Fruit fly (Drosophila melanogaster) whole organism, embryonic: ENCODE data around the gene CG8507.

Source experiments
- Atf3 ChIP-seq: fragments of 200-800 bp; sonication (Bioruptor generic); optimal IDR thresholded peaks from 3 replicates; lab custom pipeline; 2016; ENCODE audit warnings: missing biosample characterization, missing genetic modification characterization
- Awh ChIP-seq: fragments of 200-800 bp; sonication (Bioruptor generic); IDR thresholded peaks from 2 replicates; pipeline ENCODE4, ENCODE4 v1.3.6; 2022; ENCODE audit warnings: missing biosample characterization, missing genetic modification characterization
- B-H2 ChIP-seq: fragments of 200-800 bp; sonication (Bioruptor generic); optimal IDR thresholded peaks from 2 replicates; lab custom pipeline; 2018; ENCODE audit warnings: missing biosample characterization, mild to moderate bottlenecking, missing genetic modification characterization
- BtbVII ChIP-seq: fragments of 200-800 bp; sonication (Bioruptor generic); optimal IDR thresholded peaks from 3 replicates; lab custom pipeline; 2017; ENCODE audit warnings: missing biosample characterization, mild to moderate bottlenecking, missing genetic modification characterization
- CG10267 ChIP-seq: fragments of 200-800 bp; sonication (Bioruptor generic); optimal IDR thresholded peaks from 2 replicates; lab custom pipeline; 2018; ENCODE audit warnings: missing biosample characterization, mild to moderate bottlenecking, missing genetic modification characterization, moderate library complexity
- CG12219 ChIP-seq: fragments of 200-800 bp; sonication (Bioruptor generic); optimal IDR thresholded peaks from 3 replicates; lab custom pipeline; 2018; ENCODE audit warnings: missing biosample characterization, mild to moderate bottlenecking, missing genetic modification characterization
- CG1233 ChIP-seq: fragments of 200-800 bp; sonication (Bioruptor generic); optimal IDR thresholded peaks from 4 replicates; lab custom pipeline; 2018; ENCODE audit warnings: missing biosample characterization, mild to moderate bottlenecking, missing genetic modification characterization
- CG1603 ChIP-seq: fragments of 200-800 bp; sonication (Bioruptor generic); optimal IDR thresholded peaks from 2 replicates; lab custom pipeline; 2019; ENCODE audit warnings: missing biosample characterization, mild to moderate bottlenecking, missing genetic modification characterization, moderate library complexity
- CG18011 ChIP-seq: fragments of 200-800 bp; sonication (Bioruptor generic); optimal IDR thresholded peaks from 2 replicates; lab custom pipeline; 2017; ENCODE audit warnings: missing biosample characterization, missing genetic modification characterization, mild to moderate bottlenecking, moderate library complexity, missing genotype
- CG30020 ChIP-seq: fragments of 200-800 bp; optimal IDR thresholded peaks from 2 replicates; lab custom pipeline; 2019; ENCODE audit warnings: missing biosample characterization, mild to moderate bottlenecking, missing genetic modification characterization, moderate library complexity
- CG3726 ChIP-seq: fragments of 200-800 bp; sonication (Bioruptor generic); IDR thresholded peaks from 3 replicates; pipeline ENCODE4, ENCODE4 v1.3.6; 2022; ENCODE audit warnings: missing biosample characterization, missing genetic modification characterization
- CG5953 ChIP-seq: fragments of 200-800 bp; sonication (Bioruptor generic); IDR thresholded peaks from 2 replicates; pipeline ENCODE4 v1.3.6; 2022; ENCODE audit warnings: missing biosample characterization, missing genetic modification characterization
- CG7357 ChIP-seq: fragments of 200-800 bp; sonication (Bioruptor generic); IDR thresholded peaks from 3 replicates; pipeline ENCODE4 v1.3.6; 2022; ENCODE audit warnings: missing biosample characterization, missing genetic modification characterization
- CG7745 ChIP-seq: fragments of 200-800 bp; sonication (Bioruptor generic); optimal IDR thresholded peaks from 2 replicates; lab custom pipeline; 2018; ENCODE audit warnings: missing biosample characterization, mild to moderate bottlenecking, missing genetic modification characterization, moderate library complexity
- CG8290 ChIP-seq, 3 experiments: fragments of 200-800 bp; sonication (Bioruptor generic); optimal IDR thresholded peaks; 2 replicates each; lab custom pipeline; 2016 to 2019; ENCODE audit warnings: missing biosample characterization in 3 of 3, missing genetic modification characterization in 3 of 3, mild to moderate bottlenecking in 2 of 3, moderate library complexity in 1 of 3
- CG9437 ChIP-seq: fragments of 200-800 bp; sonication (Bioruptor generic); optimal IDR thresholded peaks from 2 replicates; lab custom pipeline; 2018; ENCODE audit warnings: missing biosample characterization, mild to moderate bottlenecking, missing genetic modification characterization
- D ChIP-seq, 2 experiments: fragments of 200-800 bp in 1 of 2; fragments of >200 bp in 1 of 2; sonication (Bioruptor generic) in 1 of 2; optimal IDR thresholded peaks; 2 replicates in 1 of 2; 3 replicates in 1 of 2; lab custom pipeline; 2017; ENCODE audit warnings: mild to moderate bottlenecking in 1 of 2, missing biosample characterization in 1 of 2, missing genetic modification characterization in 1 of 2, missing genetic modification reagents in 1 of 2
- D19A ChIP-seq: fragments of 200-800 bp; optimal IDR thresholded peaks from 3 replicates; lab custom pipeline; 2019; ENCODE audit warnings: missing biosample characterization, mild to moderate bottlenecking, missing genetic modification characterization, moderate library complexity
- Dek ChIP-seq: fragments of 200-800 bp; sonication (Bioruptor generic); optimal IDR thresholded peaks from 3 replicates; lab custom pipeline; 2019; ENCODE audit warnings: missing biosample characterization, mild to moderate bottlenecking, missing genetic modification characterization, moderate library complexity
- Drgx ChIP-seq: fragments of 200-800 bp; sonication (Bioruptor generic); IDR thresholded peaks from 2 replicates; pipeline ENCODE4 v1.3.6; 2022; ENCODE audit warnings: missing biosample characterization, missing genetic modification characterization
- Fer1 ChIP-seq: fragments of 200-800 bp; sonication (Bioruptor generic); optimal IDR thresholded peaks from 2 replicates; lab custom pipeline; 2017; ENCODE audit warnings: missing biosample characterization, mild to moderate bottlenecking, missing genetic modification characterization
- Meics ChIP-seq: fragments of 200-800 bp; sonication (Bioruptor generic); optimal IDR thresholded peaks from 2 replicates; lab custom pipeline; 2017; ENCODE audit warnings: missing biosample characterization, mild to moderate bottlenecking, missing genetic modification characterization
- Nf-YC ChIP-seq: fragments of 200-800 bp; optimal IDR thresholded peaks from 3 replicates; lab custom pipeline; 2019; ENCODE audit warnings: missing biosample characterization, mild to moderate bottlenecking, missing genetic modification characterization, moderate library complexity
- Opbp ChIP-seq: fragments of 200-800 bp; sonication (Bioruptor generic); IDR thresholded peaks from 3 replicates; pipeline ENCODE4 v1.3.6; 2022; ENCODE audit warnings: missing biosample characterization, missing genetic modification characterization; ENCODE audit not compliant: partially characterized antibody
- Six4 ChIP-seq: fragments of 200-800 bp; sonication (Bioruptor generic); optimal IDR thresholded peaks from 2 replicates; lab custom pipeline; 2016; ENCODE audit warnings: missing biosample characterization, missing genetic modification characterization
- TFAM ChIP-seq: fragments of 200-800 bp; sonication (Bioruptor generic); optimal IDR thresholded peaks from 2 replicates; lab custom pipeline; 2017; ENCODE audit warnings: missing biosample characterization, missing genetic modification characterization, inconsistent platforms
- Trl ChIP-seq, 3 experiments: fragments of >200 bp in 2 of 3; fragments of 200-800 bp in 1 of 3; sonication (Bioruptor generic) in 1 of 3; optimal IDR thresholded peaks; 2 replicates in 1 of 3; 3 replicates in 2 of 3; lab custom pipeline; 2016 to 2017; ENCODE audit warnings: missing biosample characterization in 1 of 3, missing genetic modification characterization in 1 of 3
- al ChIP-seq: fragments of 200-800 bp; sonication (Bioruptor generic); IDR thresholded peaks from 2 replicates; pipeline ENCODE4 v1.3.6; 2022; ENCODE audit warnings: missing biosample characterization, missing genetic modification characterization
- ap ChIP-seq: fragments of 200-800 bp; sonication (Bioruptor generic); IDR thresholded peaks from 2 replicates; pipeline ENCODE4 v1.3.6; 2022; ENCODE audit warnings: missing biosample characterization, missing genetic modification characterization
- br ChIP-seq: fragments of >200 bp; optimal IDR thresholded peaks from 2 replicates; lab custom pipeline; 2017
- cas ChIP-seq: fragments of 200-800 bp; sonication (Bioruptor generic); IDR thresholded peaks from 2 replicates; pipeline ENCODE4 v1.3.6; 2022; ENCODE audit warnings: missing biosample characterization, missing genetic modification characterization
- crp ChIP-seq, 2 experiments: fragments of 200-800 bp; sonication (Bioruptor generic); optimal IDR thresholded peaks; 2 replicates in 1 of 2; 3 replicates in 1 of 2; lab custom pipeline; 2017; ENCODE audit warnings: missing biosample characterization in 2 of 2, missing genetic modification characterization in 2 of 2, mild to moderate bottlenecking in 1 of 2, moderate library complexity in 1 of 2
- cwo ChIP-seq: fragments of 200-800 bp; sonication (Bioruptor generic); optimal IDR thresholded peaks from 3 replicates; lab custom pipeline; 2017; ENCODE audit warnings: missing biosample characterization, missing genetic modification characterization, mild to moderate bottlenecking, moderate library complexity, missing genetic modification reagents
- emc ChIP-seq: fragments of 200-800 bp; sonication (Bioruptor generic); optimal IDR thresholded peaks from 2 replicates; lab custom pipeline; 2016; ENCODE audit warnings: missing biosample characterization, missing genetic modification characterization
- fd64A ChIP-seq: fragments of 200-800 bp; sonication (Bioruptor generic); optimal IDR thresholded peaks from 3 replicates; lab custom pipeline; 2018; ENCODE audit warnings: missing biosample characterization, mild to moderate bottlenecking, missing genetic modification characterization
- ken ChIP-seq: fragments of 200-800 bp; sonication (Bioruptor generic); IDR thresholded peaks from 3 replicates; pipeline ENCODE4 v1.3.6; 2022; ENCODE audit warnings: missing biosample characterization, missing genetic modification characterization
- oc ChIP-seq: fragments of 200-800 bp; sonication (Bioruptor generic); optimal IDR thresholded peaks from 2 replicates; lab custom pipeline; 2018; ENCODE audit warnings: missing biosample characterization, mild to moderate bottlenecking, missing genetic modification characterization, moderate library complexity
- peb ChIP-seq: fragments of 200-800 bp; sonication (Bioruptor generic); IDR thresholded peaks from 2 replicates; pipeline ENCODE4 v1.3.6; 2022; ENCODE audit warnings: missing biosample characterization, missing genetic modification characterization
- phol ChIP-seq: fragments of 200-800 bp; sonication (Bioruptor generic); optimal IDR thresholded peaks from 3 replicates; lab custom pipeline; 2018; ENCODE audit warnings: missing biosample characterization, mild to moderate bottlenecking, missing genetic modification characterization, moderate library complexity
- prd ChIP-seq, 3 experiments: fragments of >200 bp in 2 of 3; fragments of 200-800 bp in 1 of 3; sonication (Bioruptor generic) in 1 of 3; optimal IDR thresholded peaks in 2 of 3; IDR thresholded peaks in 1 of 3; 2 replicates in 2 of 3; 3 replicates in 1 of 3; pipeline versions ENCODE4 v1.3.6 to Lab custom; 2017 to 2022; ENCODE audit warnings: missing biosample characterization in 1 of 3, missing genetic modification characterization in 1 of 3
- row ChIP-seq: fragments of 200-800 bp; sonication (Bioruptor generic); IDR thresholded peaks from 3 replicates; pipeline ENCODE4 v1.3.6; 2022; ENCODE audit warnings: missing biosample characterization, missing genetic modification characterization
- sens ChIP-seq: fragments of 200-800 bp; sonication (Bioruptor generic); peaks from one replicate; lab custom pipeline; 2016; ENCODE audit warnings: missing biosample characterization, missing genetic modification characterization
- sr ChIP-seq: fragments of 200-800 bp; sonication (Bioruptor generic); IDR thresholded peaks from 3 replicates; pipeline ENCODE4 v1.3.6; 2022; ENCODE audit warnings: missing biosample characterization, missing genetic modification characterization
- wdn ChIP-seq: fragments of 200-800 bp; sonication (Bioruptor generic); IDR thresholded peaks from 2 replicates; pipeline ENCODE4 v1.3.6; 2022; ENCODE audit warnings: missing biosample characterization, missing genetic modification characterization
- wek ChIP-seq: fragments of 200-800 bp; sonication (Bioruptor generic); optimal IDR thresholded peaks from 3 replicates; lab custom pipeline; 2018; ENCODE audit warnings: missing biosample characterization, mild to moderate bottlenecking, missing genetic modification characterization, moderate library complexity
- zen ChIP-seq: fragments of 200-800 bp; sonication (Bioruptor generic); optimal IDR thresholded peaks from 3 replicates; lab custom pipeline; 2018; ENCODE audit warnings: missing biosample characterization, mild to moderate bottlenecking, missing genetic modification characterization, moderate library complexity
- zf30C ChIP-seq: fragments of 200-800 bp; sonication (Bioruptor generic); optimal IDR thresholded peaks from 3 replicates; lab custom pipeline; 2018; ENCODE audit warnings: missing biosample characterization, mild to moderate bottlenecking, missing genetic modification characterization
- zfh2 ChIP-seq: fragments of 200-800 bp; sonication (Bioruptor generic); optimal IDR thresholded peaks from 2 replicates; lab custom pipeline; 2016; ENCODE audit warnings: missing biosample characterization, missing genetic modification characterization

Gene CG8507

dm6 chr3R:9771519-9771972, 19.7 kb upstream of the CG8507 start, which contains the start of gene CG9471 (continued):
- TF ChIP-seq Opbp (GFP tag; lab: Robert Waterston, UW) (no peak), sens (GFP tag; lab: Kevin White, UChicago) (peak; percentile 98), fd64A (GFP tag; lab: Kevin White, UChicago) (peak; percentile 41), crp (GFP tag; optimal IDR thresholded peaks at IDR 0.05; lab: Kevin White, UChicago) (peak in 1 of 2 experiments; percentile 38), row (GFP tag; lab: Robert Waterston, UW) (peak; percentile 98), cas (GFP tag; lab: Robert Waterston, UW) (peak; percentile 91), zen (tag; lab: Kevin White, UChicago) (peak; percentile 88), ap (GFP tag; lab: Robert Waterston, UW) (peak; percentile 90), zfh2 (GFP tag; lab: Kevin White, UChicago) (peak; percentile 85), CG9437 (peak; percentile 82), D19A (tag; lab: Kevin White, UChicago) (peak; percentile 87), wek (peak; percentile 73), oc (tag; lab: Kevin White, UChicago) (peak; percentile 83), Drgx (peak; percentile 94), CG12219 (GFP tag; lab: Kevin White, UChicago) (peak; percentile 86), CG7745 (tag; lab: Kevin White, UChicago) (peak; percentile 58), Six4 (GFP tag; lab: Kevin White, UChicago) (peak; percentile 88), Atf3 (GFP tag; lab: Kevin White, UChicago) (peak; percentile 83), CG30020 (tag; lab: Kevin White, UChicago) (peak; percentile 51), phol (tag; lab: Kevin White, UChicago) (peak; percentile 89), emc (peak; percentile 70), sr (peak; percentile 48; the same call in 1 of the 3 replicates), B-H2 (peak; percentile 91), CG5953 (GFP tag; lab: Robert Waterston, UW) (peak; percentile 83), Trl (optimal IDR thresholded peaks at IDR 0.05; lab: Kevin White, UChicago) (no peak), Trl (GFP tag; optimal IDR thresholded peaks at IDR 0.05; lab: Kevin White, UChicago) (peak; percentile 93), CG10267 (peak; percentile 89), cwo (GFP tag; lab: Kevin White, UChicago) (peak; percentile 85), CG3726 (GFP tag; lab: Robert Waterston, UW) (peak; percentile 85; the same call in 2 of the 3 replicates), D (optimal IDR thresholded peaks at IDR 0.05; lab: Kevin White, UChicago) (no peak), D (GFP tag; optimal IDR thresholded peaks at IDR 0.05; lab: Kevin White, UChicago) (peak; percentile 78), TFAM (GFP tag; lab: Kevin White, UChicago) (peak; percentile 38), prd (optimal IDR thresholded peaks at IDR 0.05; lab: Kevin White, UChicago) (no peak), prd (GFP tag; IDR thresholded peaks at IDR 0.05; lab: Robert Waterston, UW) (peak; percentile 96), BtbVII (peak; percentile 89), CG18011 (GFP tag; lab: Kevin White, UChicago) (peak; percentile 72), zf30C (GFP tag; lab: Kevin White, UChicago) (no peak), CG1603 (peak; percentile 84), Dek (tag; lab: Kevin White, UChicago) (peak; percentile 90), wdn (peak; percentile 89), Nf-YC (tag; lab: Kevin White, UChicago) (peak; percentile 82), Fer1 (GFP tag; lab: Kevin White, UChicago) (peak; percentile 94), ken (GFP tag; lab: Robert Waterston, UW) (peak; percentile 77), al (GFP tag; lab: Robert Waterston, UW) (peak; percentile 87), peb (GFP tag; lab: Robert Waterston, UW) (peak; percentile 88), Meics (GFP tag; lab: Kevin White, UChicago) (peak; percentile 93), CG8290 (GFP tag; optimal IDR thresholded peaks at IDR 0.05; lab: Kevin White, UChicago) (peak; percentile 81), CG8290 (tag; optimal IDR thresholded peaks at IDR 0.05; lab: Kevin White, UChicago) (peak in 1 of 2 experiments; percentile 79), CG7357 (peak; percentile 83), CG1233 (GFP tag; lab: Kevin White, UChicago) (peak; percentile 89), br (no peak), Awh (GFP tag; lab: Robert Waterston, UW) (peak; percentile 90)
